Worm (Caenorhabditis elegans) whole organism, mixed stage, embryonic: ENCODE results near the gene mex-5.

Source experiments
- elt-3 ChIP-seq: fragments of 150-350 bp; optimal IDR thresholded peaks from 2 replicates; lab custom pipeline; 2014; ENCODE audit warnings: missing biosample characterization, missing genetic modification characterization
- flh-1 ChIP-seq: fragments of 200-800 bp; sonication (Bioruptor generic); optimal IDR thresholded peaks from 2 replicates; lab custom pipeline; 2018; ENCODE audit warnings: mild to moderate bottlenecking, missing genetic modification characterization, moderate library complexity, missing compliant biosample characterization
- lin-32 ChIP-seq: fragments of 200-800 bp; sonication (Bioruptor generic); optimal IDR thresholded peaks from 2 replicates; lab custom pipeline; 2018; ENCODE audit warnings: mild to moderate bottlenecking, missing genetic modification characterization, missing compliant biosample characterization
- lsy-2 ChIP-seq: fragments of 150-350 bp; optimal IDR thresholded peaks from 2 replicates; lab custom pipeline; 2014; ENCODE audit warnings: missing biosample characterization, missing genetic modification characterization
- nhr-12 ChIP-seq: fragments of 150-350 bp; optimal IDR thresholded peaks from 2 replicates; lab custom pipeline; 2014; ENCODE audit warnings: missing biosample characterization, missing genetic modification characterization
- snpc-4 ChIP-seq: fragments of 150-350 bp; optimal IDR thresholded peaks from 2 replicates; lab custom pipeline; 2014; ENCODE audit warnings: missing biosample characterization, missing genetic modification characterization
- sptf-1 ChIP-seq: sonication (generic microtip); optimal IDR thresholded peaks from 2 replicates; lab custom pipeline; 2017; ENCODE audit warnings: mild to moderate bottlenecking, missing genetic modification characterization, moderate library complexity, missing compliant biosample characterization
- unc-39 ChIP-seq: fragments of 150-350 bp; optimal IDR thresholded peaks from 2 replicates; lab custom pipeline; 2014; ENCODE audit warnings: missing biosample characterization, missing genetic modification characterization
- unc-62 ChIP-seq: fragments of 150-350 bp; optimal IDR thresholded peaks from 2 replicates; lab custom pipeline; 2014; ENCODE audit warnings: missing biosample characterization, missing genetic modification reagents, missing genetic modification characterization
- ztf-11 ChIP-seq: fragments of 150-350 bp; optimal IDR thresholded peaks from 2 replicates; lab custom pipeline; 2014; ENCODE audit warnings: missing biosample characterization, missing genetic modification characterization

DNA sequence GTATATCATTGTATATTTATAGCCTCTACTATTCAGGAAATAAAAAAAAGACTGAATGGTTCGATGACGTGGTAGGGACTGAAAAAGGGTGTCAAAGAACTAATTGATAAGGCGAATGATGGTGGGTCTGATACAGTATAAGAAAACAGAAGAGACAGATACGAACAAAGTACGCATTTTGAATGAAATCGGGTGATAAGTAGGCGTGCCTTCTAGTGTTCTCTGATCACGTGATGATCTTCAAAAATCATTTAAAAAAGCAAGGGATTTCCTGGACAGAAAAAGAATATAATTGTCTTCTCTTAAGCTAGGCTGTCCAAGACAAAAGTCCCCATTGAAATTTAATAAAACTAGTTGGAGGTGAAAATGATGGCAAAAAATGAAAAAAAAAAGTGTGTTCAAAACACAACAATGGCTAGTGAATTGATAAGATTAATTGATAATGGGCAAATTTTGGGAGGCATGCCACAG is 39.8 kb downstream of the mex-5 start:
- TF ChIP-seq nhr-12 (tag; lab: Kevin White, UChicago) = no peak
- TF ChIP-seq snpc-4 (tag; lab: Kevin White, UChicago) = no peak
- no peak for TF ChIP-seq flh-1 (GFP tag; lab: Kevin White, UChicago)
- no peak for TF ChIP-seq lin-32
- no peak for TF ChIP-seq unc-62 (GFP tag; lab: Kevin White, UChicago)
- TF ChIP-seq elt-3 (tag; lab: Kevin White, UChicago) = no peak
- no peak for TF ChIP-seq ztf-11 (tag; lab: Kevin White, UChicago)
- no peak for TF ChIP-seq sptf-1 (tag; lab: Kevin White, UChicago)
- TF ChIP-seq unc-39 (tag; lab: Kevin White, UChicago) = no peak
- TF ChIP-seq lsy-2 (tag; lab: Kevin White, UChicago) = no peak
